Worm (Caenorhabditis elegans): Measurements from ENCODE around the gene F08F3.6.

ce11 chrV:5392993-5393628 is 26.8 kb downstream of the F08F3.6 start, which contains the start of gene C35A11.4:
- TF ChIP-seq W03F9.2 (tag; optimal IDR thresholded peaks at IDR 0.05) (no peak), dao-5 (tag; optimal IDR thresholded peaks at IDR 0.05) (no peak)
